Fruit fly (Drosophila melanogaster): Measurements from ENCODE around the gene SmE.

SmE gene

DNA sequence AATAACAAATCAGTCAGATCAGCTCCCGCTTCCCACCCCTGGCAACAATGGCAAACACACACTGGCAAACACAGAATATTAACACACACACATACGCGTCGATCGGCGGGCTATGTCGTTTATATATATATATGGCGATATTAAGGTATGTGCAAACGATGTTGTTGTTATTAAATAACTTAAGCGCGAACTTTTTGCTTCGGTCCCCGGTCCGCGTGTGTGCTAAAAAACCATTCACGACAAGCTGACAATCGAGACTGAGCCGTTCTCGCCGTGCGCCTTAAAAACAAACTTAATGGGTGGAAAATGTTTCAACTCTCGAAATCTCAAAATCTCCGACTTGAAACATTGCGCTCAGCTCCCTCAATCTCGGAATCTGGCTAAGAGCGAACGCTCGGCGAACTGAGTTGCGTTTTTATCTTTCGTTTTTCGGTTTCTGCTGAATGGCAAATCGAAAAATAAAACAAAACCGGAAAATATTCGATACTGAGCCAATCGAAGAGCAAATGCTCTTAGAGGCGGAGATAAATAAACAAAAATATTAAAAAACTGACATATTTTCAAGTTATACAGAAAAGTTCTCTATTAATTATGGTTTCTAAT, 5.9 kb downstream of the SmE start, which contains the start of gene spz3:
TSS of gene spz3 (minus strand) at position 261 of the 603 bp plus-strand sequence.
- TF ChIP-seq kay (GFP tag; ENCODE audit: borderline replicate concordance) (peak; percentile 47), CG5204 (GFP tag; optimal IDR thresholded peaks at IDR 0.05) (no peak)

DNA sequence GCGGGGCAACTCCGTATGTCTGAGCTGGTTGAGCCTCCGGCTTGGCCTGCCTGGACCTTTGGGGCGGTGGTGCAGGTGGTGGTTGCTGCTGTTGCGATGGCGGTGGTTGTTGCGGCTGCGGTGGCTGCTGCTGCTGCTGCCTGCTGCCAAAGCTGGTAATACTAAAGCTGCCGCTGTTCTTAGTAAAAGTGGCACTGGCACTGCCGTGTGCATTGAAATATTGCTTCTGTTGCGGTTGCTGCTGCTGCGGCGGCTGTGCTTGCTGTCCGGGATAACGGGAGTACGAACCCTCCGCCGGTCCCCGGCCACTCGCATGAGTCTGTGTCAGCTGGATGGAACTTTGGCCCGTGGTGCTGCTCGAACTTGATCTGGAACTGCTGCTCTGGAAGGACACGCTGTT, 6.9 kb downstream of the SmE start:
- TF ChIP-seq tj (GFP tag; optimal IDR thresholded peaks at IDR 0.05) (no peak), CG14711 (tag; optimal IDR thresholded peaks at IDR 0.05) (no peak), Clk (GFP tag; optimal IDR thresholded peaks at IDR 0.05) (no peak), pad (GFP tag; optimal IDR thresholded peaks at IDR 0.05) (no peak), toe (GFP tag; optimal IDR thresholded peaks at IDR 0.05) (no peak), CG1620 (GFP tag; optimal IDR thresholded peaks at IDR 0.05) (no peak), ovo (GFP tag; optimal IDR thresholded peaks at IDR 0.05) (no peak), kay (GFP tag; ENCODE audit: borderline replicate concordance) (no peak), Crg-1 (GFP tag; optimal IDR thresholded peaks at IDR 0.05) (no peak), CG33017 (tag; optimal IDR thresholded peaks at IDR 0.05) (no peak), CG11617 (GFP tag; optimal IDR thresholded peaks at IDR 0.05) (no peak), Hr96 (GFP tag; optimal IDR thresholded peaks at IDR 0.05) (no peak), cic (GFP tag; optimal IDR thresholded peaks at IDR 0.05) (no peak), CG12768 (GFP tag; optimal IDR thresholded peaks at IDR 0.05) (no peak)

DNA sequence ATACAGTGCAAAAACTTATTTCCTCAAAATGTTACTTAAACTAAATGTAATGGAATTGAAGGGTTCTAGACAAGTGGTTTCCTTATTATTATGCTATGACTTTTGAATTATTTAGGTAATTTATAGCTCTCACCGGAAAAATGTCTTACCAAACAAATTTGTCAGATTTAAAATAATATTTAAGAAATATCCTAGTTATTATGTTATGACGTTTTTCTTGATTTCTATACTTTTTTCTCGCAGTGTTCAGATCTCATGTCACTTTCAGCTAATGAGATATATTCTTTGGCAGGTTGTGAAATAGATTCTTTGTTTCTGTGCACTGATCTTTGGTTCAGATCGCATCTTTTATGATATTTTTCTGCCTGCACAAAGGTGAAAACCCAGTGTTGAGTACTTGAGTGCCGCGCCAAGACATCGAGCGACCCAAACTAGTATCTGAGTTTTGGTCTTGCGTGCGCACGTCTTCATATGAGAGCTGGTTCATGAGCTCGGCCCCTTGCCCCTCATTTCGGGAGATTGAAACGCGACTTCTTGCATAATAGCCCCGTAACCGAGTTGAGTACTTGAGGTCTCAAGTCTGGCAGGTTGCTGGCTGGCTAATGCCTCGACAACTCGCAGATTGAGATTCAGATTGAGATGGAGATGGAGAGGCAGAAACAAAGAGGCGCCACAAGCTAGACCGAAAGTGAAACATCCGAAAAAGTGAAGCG, 8.6 kb downstream of the SmE start:
- TF ChIP-seq CG12768 (GFP tag; optimal IDR thresholded peaks at IDR 0.05), result no peak
- TF ChIP-seq toe (GFP tag; optimal IDR thresholded peaks at IDR 0.05), result no peak
- no peak for TF ChIP-seq cnc (optimal IDR thresholded peaks at IDR 0.05)

DNA sequence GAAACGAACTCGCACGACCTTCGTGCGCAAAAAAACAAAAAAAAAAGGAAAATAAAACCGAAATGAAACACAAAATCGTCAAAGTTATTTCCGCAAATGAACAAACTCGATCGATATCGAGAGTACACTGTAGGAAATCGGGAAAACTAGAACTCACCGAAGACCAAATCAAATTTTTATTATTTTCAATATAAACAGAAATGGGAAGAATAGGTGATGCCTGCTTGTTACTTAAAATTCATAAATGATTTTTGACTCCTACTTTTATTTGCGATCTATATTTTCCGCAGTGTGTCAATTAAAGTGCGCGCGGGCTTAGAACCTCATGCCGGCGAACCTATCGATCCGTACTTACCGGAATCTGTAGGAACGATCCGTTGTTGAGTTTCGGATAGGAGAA, 9.6 kb downstream of the SmE start:
- TF ChIP-seq CG33017 (tag; optimal IDR thresholded peaks at IDR 0.05) (no peak), CG7045 (GFP tag; optimal IDR thresholded peaks at IDR 0.05) (no peak), Mnt (GFP tag; optimal IDR thresholded peaks at IDR 0.05) (no peak), tj (GFP tag; optimal IDR thresholded peaks at IDR 0.05) (no peak), cnc (optimal IDR thresholded peaks at IDR 0.05) (no peak), CG1620 (GFP tag; optimal IDR thresholded peaks at IDR 0.05) (no peak), CG14711 (tag; optimal IDR thresholded peaks at IDR 0.05) (no peak), cic (GFP tag; optimal IDR thresholded peaks at IDR 0.05) (no peak), CG5204 (GFP tag; optimal IDR thresholded peaks at IDR 0.05) (no peak), pad (GFP tag; optimal IDR thresholded peaks at IDR 0.05) (no peak), kay (GFP tag; ENCODE audit: borderline replicate concordance) (no peak), Hr96 (GFP tag; optimal IDR thresholded peaks at IDR 0.05) (no peak)

DNA sequence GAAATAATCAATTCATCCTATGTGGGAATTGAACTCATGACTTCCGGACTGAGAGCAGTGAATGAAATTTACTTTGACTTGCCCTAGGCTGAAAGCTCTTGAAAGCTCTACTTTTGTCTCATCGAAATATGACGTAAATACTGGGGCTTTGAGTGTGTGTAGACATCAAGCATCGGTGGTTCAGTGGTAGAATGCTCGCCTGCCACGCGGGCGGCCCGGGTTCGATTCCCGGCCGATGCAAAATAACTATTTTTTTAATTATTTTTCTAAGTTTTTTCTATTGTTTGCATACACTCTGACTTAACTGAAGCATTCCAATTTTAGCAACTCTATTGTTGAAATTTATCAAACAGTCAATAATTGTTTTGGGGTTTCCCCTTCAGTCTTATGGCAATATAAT, 12.6 kb downstream of the SmE start:
- TF ChIP-seq bab1 (GFP tag; optimal IDR thresholded peaks at IDR 0.05) (no peak), cnc (optimal IDR thresholded peaks at IDR 0.05) (no peak), ovo (GFP tag; optimal IDR thresholded peaks at IDR 0.05) (no peak), CG7045 (GFP tag; optimal IDR thresholded peaks at IDR 0.05) (no peak), kay (GFP tag; ENCODE audit: borderline replicate concordance) (no peak), cic (GFP tag; optimal IDR thresholded peaks at IDR 0.05) (no peak), Crg-1 (GFP tag; optimal IDR thresholded peaks at IDR 0.05) (no peak), pad (GFP tag; optimal IDR thresholded peaks at IDR 0.05) (no peak), tj (GFP tag; optimal IDR thresholded peaks at IDR 0.05) (no peak), CG5204 (GFP tag; optimal IDR thresholded peaks at IDR 0.05) (no peak), Mnt (GFP tag; optimal IDR thresholded peaks at IDR 0.05) (no peak), Hr96 (GFP tag; optimal IDR thresholded peaks at IDR 0.05) (no peak), Clk (GFP tag; optimal IDR thresholded peaks at IDR 0.05) (no peak), CG1620 (GFP tag; optimal IDR thresholded peaks at IDR 0.05) (no peak), CG7101 (tag; optimal IDR thresholded peaks at IDR 0.05) (no peak), CG33017 (tag; optimal IDR thresholded peaks at IDR 0.05) (no peak), CG12768 (GFP tag; optimal IDR thresholded peaks at IDR 0.05) (no peak), toe (GFP tag; optimal IDR thresholded peaks at IDR 0.05) (no peak)

DNA sequence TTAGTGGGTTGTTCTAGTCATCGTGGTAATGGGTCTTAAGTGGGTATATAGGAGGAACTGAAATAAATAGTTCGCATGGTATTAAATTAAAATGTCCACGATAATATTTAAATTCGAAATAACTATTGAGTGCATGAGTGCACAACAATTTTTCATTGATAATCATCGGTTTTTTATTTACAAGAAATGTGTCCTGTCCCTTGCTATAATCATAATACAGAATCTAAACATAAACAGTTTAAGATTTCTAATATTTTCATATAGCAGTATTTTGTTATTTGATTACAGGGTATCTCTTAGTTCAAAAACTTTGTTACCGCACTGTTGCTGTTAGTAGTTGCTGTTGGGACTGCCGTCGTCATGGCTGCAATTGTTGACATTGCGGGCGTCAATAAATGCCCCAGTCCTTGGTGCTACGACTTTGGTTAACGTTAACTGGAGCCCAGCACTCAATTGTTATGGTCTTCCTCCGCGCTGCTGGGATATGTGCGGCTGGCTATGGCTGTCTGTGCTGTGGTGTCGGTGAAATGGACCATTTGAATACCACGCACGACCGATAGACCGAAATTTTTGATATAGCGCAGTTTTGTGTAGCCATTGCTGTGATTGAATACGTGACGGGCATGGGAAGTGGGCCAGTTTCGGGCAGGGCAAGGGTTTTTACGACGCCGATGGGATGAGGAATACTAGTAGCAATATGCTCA, 13.3 kb downstream of the SmE start:
- TF ChIP-seq CG12768 (GFP tag; optimal IDR thresholded peaks at IDR 0.05) (no peak), CG5204 (GFP tag; optimal IDR thresholded peaks at IDR 0.05) (peak; percentile 5)

DNA sequence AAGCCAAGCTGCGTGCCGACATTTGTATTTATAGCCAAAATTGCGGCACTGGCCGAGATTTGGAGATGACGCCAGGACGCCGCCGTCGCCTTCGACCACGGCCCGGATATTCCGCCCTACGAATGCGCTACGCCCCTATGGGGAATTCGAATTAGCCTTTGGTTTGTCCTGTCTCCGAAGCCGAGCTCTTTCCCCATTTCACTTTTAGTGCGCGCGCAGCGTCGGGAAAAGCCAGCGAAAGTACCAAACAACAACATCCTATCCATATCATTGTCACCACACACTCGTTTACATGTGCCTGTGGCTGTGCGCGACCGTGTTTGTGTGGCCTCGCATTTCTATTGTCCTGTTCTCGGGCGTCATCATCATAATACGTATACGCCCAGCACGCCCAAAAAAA, 13.9 kb downstream of the SmE start, which contains the start of gene Proc:
TSS of gene Proc (minus strand) at position 101 of the 400 bp plus-strand sequence.
- no peak for TF ChIP-seq Crg-1 (GFP tag; optimal IDR thresholded peaks at IDR 0.05)
- TF ChIP-seq Hr96 (GFP tag; optimal IDR thresholded peaks at IDR 0.05), result no peak
- TF ChIP-seq Clk (GFP tag; optimal IDR thresholded peaks at IDR 0.05), result no peak
- TF ChIP-seq CG11617 (GFP tag; optimal IDR thresholded peaks at IDR 0.05), result no peak
- TF ChIP-seq cnc (optimal IDR thresholded peaks at IDR 0.05), result no peak
- TF ChIP-seq cic (GFP tag; optimal IDR thresholded peaks at IDR 0.05), result no peak
- TF ChIP-seq CG14711 (tag; optimal IDR thresholded peaks at IDR 0.05), result no peak
- no peak for TF ChIP-seq bab1 (GFP tag; optimal IDR thresholded peaks at IDR 0.05)
- TF ChIP-seq CG1620 (GFP tag; optimal IDR thresholded peaks at IDR 0.05), result no peak
- no peak for TF ChIP-seq CG33017 (tag; optimal IDR thresholded peaks at IDR 0.05)
- no peak for TF ChIP-seq tj (GFP tag; optimal IDR thresholded peaks at IDR 0.05)
